Worm (Caenorhabditis elegans) whole organism, L1 larva: ENCODE measurements around the gene T28A8.5.
A peak's percentile ranks its signal among the peaks of the same experiment; 100 is the strongest.

Experiments
- C04F5.9 ChIP-seq: sonication (generic microtip); optimal IDR thresholded peaks from 2 replicates; lab custom pipeline; 2016; ENCODE audit warnings: missing genetic modification characterization, missing compliant biosample characterization
- C16A3.4 ChIP-seq: fragments of 150-350 bp; optimal IDR thresholded peaks from 2 replicates; lab custom pipeline; 2014; ENCODE audit warnings: missing biosample characterization, missing genetic modification characterization
- C34B4.2 ChIP-seq: sonication (generic microtip); optimal IDR thresholded peaks from 2 replicates; lab custom pipeline; 2017; ENCODE audit warnings: mild to moderate bottlenecking, missing genetic modification characterization, missing compliant biosample characterization
- F16B12.6 ChIP-seq: fragments of 150-350 bp; optimal IDR thresholded peaks from 2 replicates; lab custom pipeline; 2014; ENCODE audit warnings: missing biosample characterization, missing genetic modification characterization
- Y116A8C.19 ChIP-seq: sonication (generic microtip); optimal IDR thresholded peaks from 2 replicates; lab custom pipeline; 2016; ENCODE audit warnings: missing compliant biosample characterization, missing genetic modification characterization, borderline replicate concordance
- aha-1 ChIP-seq: fragments of 150-350 bp; optimal IDR thresholded peaks from 2 replicates; lab custom pipeline; 2014; ENCODE audit warnings: missing biosample characterization, missing genetic modification characterization
- aly-2 ChIP-seq: fragments of 150-350 bp; optimal IDR thresholded peaks from 2 replicates; lab custom pipeline; 2014; ENCODE audit warnings: missing biosample characterization, missing genetic modification characterization
- ama-1 ChIP-seq: fragments of 150-350 bp; optimal IDR thresholded peaks from 2 replicates; lab custom pipeline; 2014
- blmp-1 ChIP-seq: fragments of 150-350 bp; optimal IDR thresholded peaks from 2 replicates; lab custom pipeline; 2014; ENCODE audit warnings: missing biosample characterization, missing genetic modification characterization
- ceh-8 ChIP-seq: fragments of 200-800 bp; sonication (Bioruptor generic); optimal IDR thresholded peaks from 2 replicates; lab custom pipeline; 2018; ENCODE audit warnings: mild to moderate bottlenecking, missing genetic modification characterization, moderate library complexity, missing compliant biosample characterization
- ceh-88 ChIP-seq: fragments of 200-800 bp; sonication (Bioruptor generic); IDR thresholded peaks from 2 replicates; pipeline ENCODE4 v1.3.6; 2022; ENCODE audit warnings: missing genetic modification characterization, missing compliant biosample characterization
- ceh-90 ChIP-seq: sonication (generic microtip); optimal IDR thresholded peaks from 2 replicates; lab custom pipeline; 2016; ENCODE audit warnings: missing genetic modification characterization, missing compliant biosample characterization
- ces-1 ChIP-seq: fragments of 150-350 bp; optimal IDR thresholded peaks from 2 replicates; lab custom pipeline; 2014; ENCODE audit warnings: missing biosample characterization, missing genetic modification reagents, missing genetic modification characterization
- dpl-1 ChIP-seq, 3 experiments: fragments of 150-350 bp in 2 of 3; sonication (generic microtip) in 1 of 3; optimal IDR thresholded peaks; 2 replicates each; lab custom pipeline; 2014 to 2017; ENCODE audit warnings: missing biosample characterization in 3 of 3, missing genetic modification characterization in 3 of 3, missing genetic modification reagents in 3 of 3
- dsc-1 ChIP-seq: sonication (generic microtip); optimal IDR thresholded peaks from 2 replicates; lab custom pipeline; 2016; ENCODE audit warnings: mild to moderate bottlenecking, missing genetic modification characterization, missing compliant biosample characterization
- efl-1 ChIP-seq, 4 experiments: fragments of 150-350 bp; optimal IDR thresholded peaks in 3 of 4; peaks in 1 of 4; 1 replicate in 1 of 4; 2 replicates in 3 of 4; lab custom pipeline; 2014; ENCODE audit warnings: missing biosample characterization in 2 of 4, missing genetic modification characterization in 2 of 4, missing genetic modification reagents in 2 of 4
- efl-3 ChIP-seq: fragments of 200-800 bp; sonication (Bioruptor generic); optimal IDR thresholded peaks from 2 replicates; lab custom pipeline; 2018; ENCODE audit warnings: mild to moderate bottlenecking, missing genetic modification characterization, missing compliant biosample characterization
- egl-13 ChIP-seq: sonication (generic microtip); optimal IDR thresholded peaks from 2 replicates; lab custom pipeline; 2016; ENCODE audit warnings: missing genotype, missing genetic modification reagents, missing genetic modification characterization, missing compliant biosample characterization
- fos-1 ChIP-seq: fragments of 150-350 bp; optimal IDR thresholded peaks from 2 replicates; lab custom pipeline; 2014; ENCODE audit warnings: missing biosample characterization, missing genetic modification characterization
- hlh-17 ChIP-seq: fragments of 200-800 bp; sonication (Bioruptor generic); optimal IDR thresholded peaks from 2 replicates; lab custom pipeline; 2018; ENCODE audit warnings: missing genetic modification characterization, mild to moderate bottlenecking, missing compliant biosample characterization, moderate library complexity, borderline replicate concordance
- hlh-4 ChIP-seq: sonication (generic microtip); optimal IDR thresholded peaks from 2 replicates; lab custom pipeline; 2016; ENCODE audit warnings: mild to moderate bottlenecking, missing genetic modification characterization, missing compliant biosample characterization
- irx-1 ChIP-seq: sonication (generic microtip); optimal IDR thresholded peaks from 2 replicates; lab custom pipeline; 2016; ENCODE audit warnings: missing genetic modification characterization, missing compliant biosample characterization
- lin-35 ChIP-seq, 2 experiments: fragments of 150-350 bp; optimal IDR thresholded peaks; 2 replicates each; lab custom pipeline; 2014; ENCODE audit warnings: missing biosample characterization in 2 of 2, missing genetic modification characterization in 2 of 2, missing genetic modification reagents in 2 of 2
- lir-3 ChIP-seq: sonication (generic microtip); optimal IDR thresholded peaks from 2 replicates; lab custom pipeline; 2016; ENCODE audit warnings: mild to moderate bottlenecking, missing genetic modification characterization, moderate library complexity, missing compliant biosample characterization; ENCODE audit not compliant: poor library complexity
- lsy-2 ChIP-seq, 2 experiments: fragments of 150-350 bp; optimal IDR thresholded peaks; 2 replicates each; lab custom pipeline; 2014; ENCODE audit warnings: missing biosample characterization in 2 of 2, missing genetic modification characterization in 2 of 2
- mef-2 ChIP-seq: fragments of 150-350 bp; optimal IDR thresholded peaks from 2 replicates; lab custom pipeline; 2014; ENCODE audit warnings: missing biosample characterization, missing genetic modification characterization
- mep-1 ChIP-seq: fragments of 150-350 bp; optimal IDR thresholded peaks from 2 replicates; lab custom pipeline; 2014; ENCODE audit warnings: missing biosample characterization, missing genetic modification characterization
- nhr-11 ChIP-seq: fragments of 150-350 bp; optimal IDR thresholded peaks from 2 replicates; lab custom pipeline; 2014; ENCODE audit warnings: missing biosample characterization, missing genetic modification characterization
- nhr-12 ChIP-seq: sonication (generic microtip); optimal IDR thresholded peaks from 2 replicates; lab custom pipeline; 2017; ENCODE audit warnings: missing biosample characterization, missing genetic modification characterization
- nhr-20 ChIP-seq: sonication (generic microtip); optimal IDR thresholded peaks from 2 replicates; lab custom pipeline; 2016; ENCODE audit warnings: mild to moderate bottlenecking, missing genetic modification characterization, missing compliant biosample characterization
- nhr-28 ChIP-seq: fragments of 150-350 bp; optimal IDR thresholded peaks from 2 replicates; lab custom pipeline; 2014; ENCODE audit warnings: missing biosample characterization, missing genetic modification characterization
- nhr-85 ChIP-seq: sonication (generic microtip); peaks from one replicate; lab custom pipeline; 2016; ENCODE audit warnings: missing genetic modification characterization, inconsistent platforms, missing compliant biosample characterization
- nhr-90 ChIP-seq: sonication (generic microtip); optimal IDR thresholded peaks from 2 replicates; lab custom pipeline; 2016; ENCODE audit warnings: mild to moderate bottlenecking, missing genetic modification characterization, missing compliant biosample characterization; ENCODE audit not compliant: poor library complexity
- rnt-1 ChIP-seq: sonication (generic microtip); optimal IDR thresholded peaks from 2 replicates; lab custom pipeline; 2016; ENCODE audit warnings: mild to moderate bottlenecking, missing genetic modification characterization, moderate library complexity, missing compliant biosample characterization
- skn-1 ChIP-seq: fragments of 150-350 bp; optimal IDR thresholded peaks from 2 replicates; lab custom pipeline; 2014; ENCODE audit warnings: missing biosample characterization, missing genetic modification characterization
- snpc-4 ChIP-seq: fragments of 150-350 bp; optimal IDR thresholded peaks from 2 replicates; lab custom pipeline; 2014; ENCODE audit warnings: missing biosample characterization, missing genetic modification characterization
- sptf-1 ChIP-seq: fragments of 150-350 bp; optimal IDR thresholded peaks from 2 replicates; lab custom pipeline; 2014; ENCODE audit warnings: missing biosample characterization, missing genetic modification characterization
- swsn-7 ChIP-seq: sonication (generic microtip); optimal IDR thresholded peaks from 2 replicates; lab custom pipeline; 2016; ENCODE audit warnings: missing genetic modification characterization, missing compliant biosample characterization
- unc-130 ChIP-seq: fragments of 150-350 bp; optimal IDR thresholded peaks from 2 replicates; lab custom pipeline; 2017; ENCODE audit warnings: missing biosample characterization, missing genetic modification characterization, inconsistent platforms
- unc-62 ChIP-seq: fragments of 150-350 bp; optimal IDR thresholded peaks from 2 replicates; lab custom pipeline; 2014; ENCODE audit warnings: missing biosample characterization, missing genetic modification reagents, missing genetic modification characterization
- unc-86 ChIP-seq: sonication (generic microtip); optimal IDR thresholded peaks from 2 replicates; lab custom pipeline; 2016; ENCODE audit warnings: missing genetic modification characterization, missing compliant biosample characterization
- unc-98 ChIP-seq: fragments of 200-800 bp; sonication (Bioruptor generic); IDR thresholded peaks from 2 replicates; pipeline ENCODE4 v1.3.6; 2022; ENCODE audit warnings: missing genetic modification characterization, missing compliant biosample characterization
- xbp-1 ChIP-seq: sonication (generic microtip); optimal IDR thresholded peaks from 2 replicates; lab custom pipeline; 2016; ENCODE audit warnings: missing genetic modification characterization, missing compliant biosample characterization
- zip-4 ChIP-seq: fragments of 200-800 bp; sonication (Bioruptor generic); optimal IDR thresholded peaks from 2 replicates; lab custom pipeline; 2018; ENCODE audit warnings: mild to moderate bottlenecking, missing genetic modification characterization, moderate library complexity, missing compliant biosample characterization
- ztf-11 ChIP-seq, 2 experiments: sonication (generic microtip); optimal IDR thresholded peaks; 2 replicates each; lab custom pipeline; 2016 to 2017; ENCODE audit warnings: missing genetic modification characterization in 2 of 2, missing biosample characterization in 1 of 2, missing compliant biosample characterization in 1 of 2
- ztf-4 ChIP-seq: fragments of 150-350 bp; optimal IDR thresholded peaks from 2 replicates; lab custom pipeline; 2014; ENCODE audit warnings: missing biosample characterization, missing genetic modification characterization

Gene T28A8.5

ce11 chrIII:13462965-13463783 lies 38.3 kb upstream of the T28A8.5 start, which contains the start of gene ant-1.1 (continued):
- TF ChIP-seq egl-13 (tag; lab: Kevin White, UChicago) (peak; percentile 90), aly-2 (tag; lab: Kevin White, UChicago) (peak; percentile 37), aha-1 (tag; lab: Kevin White, UChicago) (peak; percentile 46), F16B12.6 (peak; percentile 72), ama-1 (lab: Kevin White, UChicago) (peak; percentile 83), unc-62 (no peak), unc-98 (GFP tag; lab: Robert Waterston, UW) (peak; percentile 67; the same call in 1 of the 2 replicates), hlh-17 (no peak), ceh-8 (GFP tag; lab: Kevin White, UChicago) (peak; percentile 88), irx-1 (peak; percentile 77), nhr-90 (tag; lab: Kevin White, UChicago) (peak; percentile 96), unc-130 (tag; lab: Kevin White, UChicago) (peak; percentile 90), fos-1 (peak; percentile 72), sptf-1 (no peak), snpc-4 (tag; lab: Kevin White, UChicago) (peak; percentile 57), nhr-11 (tag; lab: Kevin White, UChicago) (peak; percentile 61), nhr-12 (tag; lab: Kevin White, UChicago) (no peak)

ce11 chrIII:13464493-13465362 lies 36.7 kb upstream of the T28A8.5 start, which contains the start of gene kel-3:
kel-3 (plus strand) TSS chrIII:13464820.
- TF ChIP-seq ztf-4 (tag; lab: Kevin White, UChicago) = peak; percentile 72
- TF ChIP-seq nhr-28 (tag; lab: Kevin White, UChicago) = no peak
- TF ChIP-seq ceh-8 (GFP tag; lab: Kevin White, UChicago) = no peak
- TF ChIP-seq mep-1 (tag; lab: Kevin White, UChicago) = peak; percentile 54
- peak; percentile 82 for TF ChIP-seq nhr-85 (tag; lab: Kevin White, UChicago)
- TF ChIP-seq efl-3 (GFP tag; lab: Kevin White, UChicago) = no peak
- TF ChIP-seq skn-1 (tag; lab: Kevin White, UChicago) = peak; percentile 26
- peak; percentile 0 for TF ChIP-seq swsn-7 (tag; lab: Kevin White, UChicago)
- TF ChIP-seq hlh-4 (tag; lab: Kevin White, UChicago) = no peak
- TF ChIP-seq lir-3 (tag; lab: Kevin White, UChicago) = peak; percentile 53
- no peak for TF ChIP-seq mef-2
- peak; percentile 21 for TF ChIP-seq C34B4.2
- peak; percentile 83 for TF ChIP-seq rnt-1
- no peak for TF ChIP-seq irx-1
- TF ChIP-seq nhr-20 = peak; percentile 75
- peak; percentile 36 to 68 (median 42) for TF ChIP-seq dpl-1 (GFP tag; optimal IDR thresholded peaks at IDR 0.05; lab: Kevin White, UChicago)
- peak; percentile 78 to 89 for TF ChIP-seq lsy-2 (tag; optimal IDR thresholded peaks at IDR 0.05; lab: Kevin White, UChicago)
- TF ChIP-seq xbp-1 (tag; lab: Kevin White, UChicago) = peak; percentile 31
- TF ChIP-seq ztf-11 (tag; optimal IDR thresholded peaks at IDR 0.05; lab: Kevin White, UChicago) = peak in 1 of 2 experiments; percentile 23
- no peak for TF ChIP-seq snpc-4 (tag; lab: Kevin White, UChicago)
- TF ChIP-seq unc-130 (tag; lab: Kevin White, UChicago) = peak; percentile 86
- peak; percentile 16 for TF ChIP-seq unc-86 (tag; lab: Kevin White, UChicago)
- no peak for TF ChIP-seq C04F5.9 (tag; lab: Kevin White, UChicago)
- TF ChIP-seq Y116A8C.19 (tag; lab: Kevin White, UChicago) = no peak
- TF ChIP-seq zip-4 (GFP tag; lab: Kevin White, UChicago) = peak; percentile 25
- no peak for TF ChIP-seq nhr-12 (tag; lab: Kevin White, UChicago)
- peak; percentile 71 for TF ChIP-seq ceh-88
- peak; percentile 26 for TF ChIP-seq C16A3.4 (tag; lab: Kevin White, UChicago)
- TF ChIP-seq blmp-1 (tag; lab: Kevin White, UChicago) = peak; percentile 79
- TF ChIP-seq efl-1 (optimal IDR thresholded peaks at IDR 0.05; lab: Kevin White, UChicago) = peak; percentile 33 to 47
- TF ChIP-seq efl-1 (GFP tag; optimal IDR thresholded peaks at IDR 0.05 in 1 of 2; lab: Kevin White, UChicago) = peak; percentile 31 to 95
- peak; percentile 17 to 66 for TF ChIP-seq lin-35 (GFP tag; optimal IDR thresholded peaks at IDR 0.05; lab: Kevin White, UChicago)
- no peak for TF ChIP-seq ces-1 (GFP tag; lab: Kevin White, UChicago)
- peak; percentile 98 for TF ChIP-seq ama-1 (lab: Kevin White, UChicago)
- peak; percentile 81 for TF ChIP-seq nhr-90 (tag; lab: Kevin White, UChicago)
- peak; percentile 4 for TF ChIP-seq hlh-17
- no peak for TF ChIP-seq ceh-90 (tag; lab: Kevin White, UChicago)
- TF ChIP-seq dsc-1 (tag; lab: Kevin White, UChicago) = peak; percentile 35
- TF ChIP-seq fos-1 = peak; percentile 53
